Worm (Caenorhabditis elegans): ENCODE measurements around the gene B0563.10.

ce11 chrX:9183836-9184235 is 16.8 kb upstream of the B0563.10 start, which contains the start of gene Y81B9A.2:
- no peak for TF ChIP-seq ceh-36 (tag; optimal IDR thresholded peaks at IDR 0.05)
- no peak for TF ChIP-seq ceh-13 (GFP tag; optimal IDR thresholded peaks at IDR 0.05)
- no peak for TF ChIP-seq ama-1 (optimal IDR thresholded peaks at IDR 0.05)
- TF ChIP-seq tbx-37 (GFP tag; conservative IDR thresholded peaks at IDR 0.05) = no peak
